Fruit fly (Drosophila melanogaster): Measurements from ENCODE around the gene Sxl.

The Sxl gene

dm6 chrX:7095292-7095911 is 2.5 kb downstream of the Sxl start (continued):
- TF ChIP-seq seq (GFP tag; IDR thresholded peaks at IDR 0.05) (peak; percentile 75), eyg (GFP tag; optimal IDR thresholded peaks at IDR 0.05) (peak; percentile 52), CG16779 (GFP tag; IDR thresholded peaks at IDR 0.05) (peak; percentile 54; the same call in 1 of the 2 replicates), fd96Cb (tag; optimal IDR thresholded peaks at IDR 0.05) (peak; percentile 83), CG8388 (GFP tag; optimal IDR thresholded peaks at IDR 0.05) (peak; percentile 79), CG8089 (GFP tag; optimal IDR thresholded peaks at IDR 0.05) (peak; percentile 54), Dip3 (GFP tag; optimal IDR thresholded peaks at IDR 0.05) (peak; percentile 50), lmd (GFP tag; IDR thresholded peaks at IDR 0.05) (peak; percentile 79), Xbp1 (GFP tag; optimal IDR thresholded peaks at IDR 0.05) (peak; percentile 85), gcm (GFP tag; optimal IDR thresholded peaks at IDR 0.05) (peak; percentile 71), abd-A (tag; optimal IDR thresholded peaks at IDR 0.05) (no peak), wek (GFP tag; optimal IDR thresholded peaks at IDR 0.05) (peak; percentile 70), Nf-YB (GFP tag; optimal IDR thresholded peaks at IDR 0.05) (peak; percentile 22), sqz (GFP tag; optimal IDR thresholded peaks at IDR 0.05) (no peak), CG4424 (GFP tag; optimal IDR thresholded peaks at IDR 0.05) (peak; percentile 65), bab2 (GFP tag; optimal IDR thresholded peaks at IDR 0.05) (peak; percentile 70), sens-2 (GFP tag; IDR thresholded peaks at IDR 0.05) (peak; percentile 66; the same call in 1 of the 2 replicates), cad (GFP tag; optimal IDR thresholded peaks at IDR 0.05) (no peak), Sox100B (GFP tag; optimal IDR thresholded peaks at IDR 0.05) (peak; percentile 79), CG4617 (GFP tag; optimal IDR thresholded peaks at IDR 0.05; ENCODE audit: borderline replicate concordance) (peak; percentile 56), Gug (GFP tag; IDR thresholded peaks at IDR 0.05) (peak; percentile 70), CkIIα-i1 (GFP tag; IDR thresholded peaks at IDR 0.05) (0 out of 2 replicates have a peak, but pooled peaks have one; percentile 17), slp2 (GFP tag; optimal IDR thresholded peaks at IDR 0.05) (peak; percentile 58), CG17361 (GFP tag; IDR thresholded peaks at IDR 0.05) (peak; percentile 62), mam (GFP tag; optimal IDR thresholded peaks at IDR 0.05) (peak; percentile 73), lov (optimal IDR thresholded peaks at IDR 0.05) (no peak), lov (GFP tag; IDR thresholded peaks at IDR 0.05) (0 out of 3 replicates have a peak, but pooled peaks have one; percentile 36), bigmax (GFP tag; optimal IDR thresholded peaks at IDR 0.05) (no peak), ham (GFP tag; IDR thresholded peaks at IDR 0.05) (no peak), CG5180 (GFP tag; optimal IDR thresholded peaks at IDR 0.05) (peak; percentile 67), Dfd (GFP tag; optimal IDR thresholded peaks at IDR 0.05) (no peak), danr (GFP tag; IDR thresholded peaks at IDR 0.05) (0 out of 2 replicates have a peak, but pooled peaks have one; percentile 37), sna (GFP tag; IDR thresholded peaks at IDR 0.05; ENCODE audit: partially characterized antibody) (no peak), Hmx (GFP tag; optimal IDR thresholded peaks at IDR 0.05) (no peak), tgo (GFP tag; IDR thresholded peaks at IDR 0.05) (peak; percentile 69), lilli (GFP tag; optimal IDR thresholded peaks at IDR 0.05) (peak; percentile 75), CG6272 (GFP tag; IDR thresholded peaks at IDR 0.05) (peak; percentile 41; the same call in 1 of the 2 replicates), grau (tag; optimal IDR thresholded peaks at IDR 0.05) (peak; percentile 96), fru (optimal IDR thresholded peaks at IDR 0.05) (no peak), Aef1 (GFP tag; IDR thresholded peaks at IDR 0.05) (peak; percentile 67; the same call in 2 of the 3 replicates)

dm6 chrX:7094861-7095260 is 3.0 kb downstream of the Sxl start:
- TF ChIP-seq exex (tag; optimal IDR thresholded peaks at IDR 0.05): no peak
- 0 out of 2 replicates have a peak, but pooled peaks have one; percentile 31 for TF ChIP-seq CG5953 (GFP tag; IDR thresholded peaks at IDR 0.05)
- TF ChIP-seq CG12659 (GFP tag; optimal IDR thresholded peaks at IDR 0.05): no peak
- peak; percentile 4 for TF ChIP-seq gsb-n (tag; optimal IDR thresholded peaks at IDR 0.05)
- TF ChIP-seq oc (tag; optimal IDR thresholded peaks at IDR 0.05): peak; percentile 45
- no peak for TF ChIP-seq fru (optimal IDR thresholded peaks at IDR 0.05)
- TF ChIP-seq dysf (GFP tag; IDR thresholded peaks at IDR 0.05): 0 out of 3 replicates have a peak, but pooled peaks have one; percentile 18
- TF ChIP-seq insv (GFP tag; optimal IDR thresholded peaks at IDR 0.05): no peak
- TF ChIP-seq gem (tag; optimal IDR thresholded peaks at IDR 0.05): peak; percentile 80
- TF ChIP-seq zf30C (GFP tag; optimal IDR thresholded peaks at IDR 0.05): peak; percentile 52
- no peak for TF ChIP-seq CG17912 (GFP tag; optimal IDR thresholded peaks at IDR 0.05)
- TF ChIP-seq BtbVII (GFP tag; optimal IDR thresholded peaks at IDR 0.05): no peak
- peak; percentile 66 for TF ChIP-seq CG8388 (GFP tag; optimal IDR thresholded peaks at IDR 0.05)
- peak; percentile 47 for TF ChIP-seq ATbp (GFP tag; optimal IDR thresholded peaks at IDR 0.05)
- no peak for TF ChIP-seq CG3726 (GFP tag; IDR thresholded peaks at IDR 0.05)
